Worm (Caenorhabditis elegans) whole organism, L4 larva: ENCODE measurements around the gene gpb-1.

Experiments
- D1046.2 ChIP-seq: fragments of 200-800 bp; sonication (Bioruptor generic); IDR thresholded peaks from 2 replicates; pipeline ENCODE4 v1.3.6; 2022; ENCODE audit warnings: missing genetic modification characterization, missing compliant biosample characterization
- F37D6.2 ChIP-seq: sonication (generic microtip); optimal IDR thresholded peaks from 2 replicates; lab custom pipeline; 2016; ENCODE audit warnings: mild to moderate bottlenecking, missing genetic modification characterization, missing compliant biosample characterization
- F49E8.2 ChIP-seq: sonication (generic microtip); optimal IDR thresholded peaks from 2 replicates; lab custom pipeline; 2016; ENCODE audit warnings: missing compliant biosample characterization, mild to moderate bottlenecking, missing genetic modification characterization, borderline replicate concordance
- R02D3.7 ChIP-seq: fragments of 150-350 bp; sonication (generic microtip); optimal IDR thresholded peaks from 3 replicates; lab custom pipeline; 2014; ENCODE audit warnings: missing biosample characterization, missing genetic modification characterization
- T20F7.1 ChIP-seq: fragments of 200-800 bp; sonication (Bioruptor generic); optimal IDR thresholded peaks from 2 replicates; lab custom pipeline; 2018; ENCODE audit warnings: mild to moderate bottlenecking, missing genetic modification characterization, missing compliant biosample characterization
- T26A8.4 ChIP-seq: fragments of 200-800 bp; sonication (Bioruptor generic); IDR thresholded peaks from 2 replicates; pipeline ENCODE4 v1.3.6; 2022; ENCODE audit warnings: missing genetic modification characterization, missing compliant biosample characterization
- Y105C5A.15 ChIP-seq: fragments of 200-800 bp; sonication (Bioruptor generic); IDR thresholded peaks from 2 replicates; pipeline ENCODE4 v1.3.6; 2022; ENCODE audit warnings: missing genetic modification characterization, missing compliant biosample characterization
- ZK546.5 ChIP-seq, 2 experiments: sonication (generic microtip); optimal IDR thresholded peaks; 2 replicates each; lab custom pipeline; 2017; ENCODE audit warnings: missing biosample characterization in 2 of 2, missing genetic modification characterization in 2 of 2
- aha-1 ChIP-seq: fragments of 150-350 bp; peaks from one replicate; lab custom pipeline; 2014; ENCODE audit warnings: missing biosample characterization, missing genetic modification characterization
- arid-1 ChIP-seq: fragments of 200-800 bp; sonication (Bioruptor generic); conservative IDR thresholded peaks from 2 replicates; pipeline ENCODE4 v1.3.6; 2022; ENCODE audit warnings: missing genetic modification reagents, missing genetic modification characterization, missing compliant biosample characterization
- ceh-20 ChIP-seq: fragments of 200-800 bp; sonication (Bioruptor generic); IDR thresholded peaks from 2 replicates; pipeline ENCODE4 v1.3.6; 2022; ENCODE audit warnings: missing genetic modification reagents, missing genetic modification characterization, missing compliant biosample characterization
- ceh-28 ChIP-seq: fragments of 150-350 bp; optimal IDR thresholded peaks from 2 replicates; lab custom pipeline; 2014; ENCODE audit warnings: missing biosample characterization, missing genetic modification reagents, missing genetic modification characterization
- ceh-32 ChIP-seq: sonication (generic microtip); optimal IDR thresholded peaks from 2 replicates; lab custom pipeline; 2016; ENCODE audit warnings: mild to moderate bottlenecking, missing genetic modification characterization, missing compliant biosample characterization; ENCODE audit not compliant: poor library complexity
- ceh-44 ChIP-seq: fragments of 200-800 bp; sonication (Bioruptor generic); IDR thresholded peaks from 2 replicates; pipeline ENCODE4 v1.3.6; 2022; ENCODE audit warnings: missing genetic modification reagents, missing genetic modification characterization, missing compliant biosample characterization
- cey-2 ChIP-seq: sonication (generic microtip); optimal IDR thresholded peaks from 3 replicates; lab custom pipeline; 2017; ENCODE audit warnings: missing genetic modification characterization, mild to moderate bottlenecking, missing compliant biosample characterization, antibody characterized with exemption, borderline replicate concordance; ENCODE audit not compliant: insufficient read depth
- ctbp-1 ChIP-seq: fragments of 200-800 bp; sonication (Bioruptor generic); IDR thresholded peaks from 2 replicates; pipeline ENCODE4 v1.3.6; 2022; ENCODE audit warnings: missing genetic modification reagents, missing genetic modification characterization, missing compliant biosample characterization
- daf-12 ChIP-seq: fragments of 150-350 bp; optimal IDR thresholded peaks from 2 replicates; lab custom pipeline; 2014; ENCODE audit warnings: missing biosample characterization, missing genetic modification reagents, missing genetic modification characterization
- daf-8 ChIP-seq: fragments of 200-800 bp; sonication (Bioruptor generic); IDR thresholded peaks from 2 replicates; pipeline ENCODE4 v1.3.6; 2022; ENCODE audit warnings: missing genetic modification characterization, missing compliant biosample characterization
- dve-1 ChIP-seq: sonication (generic microtip); optimal IDR thresholded peaks from 2 replicates; lab custom pipeline; 2017; ENCODE audit warnings: antibody characterized with exemption, mild to moderate bottlenecking, missing genetic modification characterization, missing compliant biosample characterization; ENCODE audit not compliant: insufficient read depth
- fkh-10 ChIP-seq: fragments of 150-350 bp; optimal IDR thresholded peaks from 2 replicates; lab custom pipeline; 2014; ENCODE audit warnings: missing biosample characterization, missing genetic modification reagents, missing genetic modification characterization
- fos-1 ChIP-seq: fragments of 150-350 bp; optimal IDR thresholded peaks from 2 replicates; lab custom pipeline; 2014; ENCODE audit warnings: missing biosample characterization, missing genetic modification characterization
- gei-8 ChIP-seq: fragments of 200-800 bp; sonication (Bioruptor generic); optimal IDR thresholded peaks from 2 replicates; lab custom pipeline; 2018; ENCODE audit warnings: mild to moderate bottlenecking, missing genetic modification characterization, missing compliant biosample characterization
- hif-1 ChIP-seq, 2 experiments: sonication (generic microtip); optimal IDR thresholded peaks; 2 replicates each; lab custom pipeline; 2016 to 2017; ENCODE audit warnings: missing compliant biosample characterization in 2 of 2, missing genetic modification characterization in 2 of 2, missing genetic modification reagents in 2 of 2, missing genotype in 2 of 2, mild to moderate bottlenecking in 1 of 2
- hlh-11 ChIP-seq: fragments of 200-800 bp; sonication (Bioruptor generic); optimal IDR thresholded peaks from 2 replicates; lab custom pipeline; 2018; ENCODE audit warnings: mild to moderate bottlenecking, missing genetic modification characterization, missing compliant biosample characterization
- hlh-30 ChIP-seq: sonication (generic microtip); optimal IDR thresholded peaks from 2 replicates; lab custom pipeline; 2017; ENCODE audit warnings: antibody characterized with exemption, mild to moderate bottlenecking, missing genetic modification characterization, missing compliant biosample characterization; ENCODE audit not compliant: insufficient read depth
- hmg-1.1 ChIP-seq: fragments of 200-800 bp; sonication (Bioruptor generic); IDR thresholded peaks from 2 replicates; pipeline ENCODE4 v1.3.6; 2022; ENCODE audit warnings: missing genetic modification reagents, missing genetic modification characterization, missing compliant biosample characterization
- lin-1 ChIP-seq: fragments of 200-800 bp; sonication (Bioruptor generic); IDR thresholded peaks from 2 replicates; pipeline ENCODE4 v1.3.6; 2022; ENCODE audit warnings: missing genetic modification reagents, missing genetic modification characterization, missing compliant biosample characterization
- lin-15B ChIP-seq: fragments of 150-350 bp; sonication (generic microtip); optimal IDR thresholded peaks from 3 replicates; lab custom pipeline; 2014; ENCODE audit warnings: missing biosample characterization, missing genetic modification characterization
- lin-29 ChIP-seq: fragments of 200-800 bp; sonication (Bioruptor generic); IDR thresholded peaks from 2 replicates; pipeline ENCODE4 v1.3.6; 2022; ENCODE audit warnings: missing genetic modification reagents, missing genetic modification characterization, missing compliant biosample characterization
- madf-5 ChIP-seq, 2 experiments: fragments of 200-800 bp; sonication (Bioruptor generic); IDR thresholded peaks; 2 replicates each; pipeline ENCODE4 v1.3.6; 2022; ENCODE audit warnings: missing compliant biosample characterization in 2 of 2, missing genetic modification characterization in 2 of 2
- mdl-1 ChIP-seq, 2 experiments: fragments of 150-350 bp in 1 of 2; sonication (generic microtip) in 1 of 2; optimal IDR thresholded peaks; 2 replicates each; lab custom pipeline; 2014 to 2017; ENCODE audit warnings: missing biosample characterization in 2 of 2, missing genetic modification characterization in 2 of 2
- nhr-111 ChIP-seq: fragments of 200-800 bp; sonication (Bioruptor generic); optimal IDR thresholded peaks from 2 replicates; lab custom pipeline; 2018; ENCODE audit warnings: mild to moderate bottlenecking, missing genetic modification characterization, missing compliant biosample characterization
- nhr-25 ChIP-seq: sonication (generic microtip); optimal IDR thresholded peaks from 2 replicates; lab custom pipeline; 2017; ENCODE audit warnings: missing genetic modification characterization, mild to moderate bottlenecking, missing compliant biosample characterization, antibody characterized with exemption, moderate library complexity, borderline replicate concordance; ENCODE audit not compliant: insufficient read depth
- nhr-28 ChIP-seq: fragments of 150-350 bp; optimal IDR thresholded peaks from 2 replicates; lab custom pipeline; 2014; ENCODE audit warnings: missing biosample characterization, missing genetic modification characterization
- nhr-41 ChIP-seq: fragments of 200-800 bp; sonication (Bioruptor generic); IDR thresholded peaks from 2 replicates; pipeline ENCODE4 v1.3.6; 2022; ENCODE audit warnings: missing genetic modification reagents, missing genetic modification characterization, missing compliant biosample characterization
- nhr-42 ChIP-seq: fragments of 200-800 bp; sonication (Bioruptor generic); IDR thresholded peaks from 2 replicates; pipeline ENCODE4 v1.3.6; 2022; ENCODE audit warnings: missing genetic modification characterization, missing compliant biosample characterization
- pha-4 ChIP-seq, 2 experiments: fragments of 150-350 bp in 1 of 2; fragments of 200-800 bp in 1 of 2; sonication (Bioruptor generic) in 1 of 2; IDR thresholded peaks in 1 of 2; optimal IDR thresholded peaks in 1 of 2; 2 replicates each; pipeline versions ENCODE4 v1.3.6 to Lab custom; 2014 to 2022; ENCODE audit warnings: missing genetic modification characterization in 2 of 2, missing genetic modification reagents in 2 of 2, missing biosample characterization in 1 of 2, missing compliant biosample characterization in 1 of 2
- pqm-1 ChIP-seq: sonication (generic microtip); optimal IDR thresholded peaks from 2 replicates; lab custom pipeline; 2017; ENCODE audit warnings: missing biosample characterization, missing genetic modification characterization
- saeg-2 ChIP-seq: fragments of 200-800 bp; sonication (Bioruptor generic); IDR thresholded peaks from 2 replicates; pipeline ENCODE4 v1.3.6; 2022; ENCODE audit warnings: missing genetic modification reagents, missing genetic modification characterization, missing compliant biosample characterization
- set-16 ChIP-seq: fragments of 200-800 bp; sonication (Bioruptor generic); IDR thresholded peaks from 2 replicates; pipeline ENCODE4 v1.3.6; 2022; ENCODE audit warnings: missing genetic modification reagents, missing genetic modification characterization, missing compliant biosample characterization
- skn-1 ChIP-seq: fragments of 150-350 bp; optimal IDR thresholded peaks from 2 replicates; lab custom pipeline; 2014; ENCODE audit warnings: missing biosample characterization, missing genetic modification characterization
- snpc-1.2 ChIP-seq: fragments of 200-800 bp; sonication (Bioruptor generic); IDR thresholded peaks from 2 replicates; pipeline ENCODE4 v1.3.6; 2022; ENCODE audit warnings: missing genetic modification reagents, missing genetic modification characterization, missing compliant biosample characterization
- spr-1 ChIP-seq: sonication (generic microtip); optimal IDR thresholded peaks from 2 replicates; lab custom pipeline; 2016; ENCODE audit warnings: mild to moderate bottlenecking, missing genetic modification characterization, missing compliant biosample characterization
- tag-97 ChIP-seq: fragments of 200-800 bp; sonication (Bioruptor generic); IDR thresholded peaks from 2 replicates; pipeline ENCODE4 v1.3.6; 2022; ENCODE audit warnings: missing genetic modification characterization, missing compliant biosample characterization
- unc-62 ChIP-seq, 3 experiments: fragments of 150-350 bp in 1 of 3; sonication (generic microtip); optimal IDR thresholded peaks in 2 of 3; peaks in 1 of 3; 1 replicate in 1 of 3; 2 replicates in 2 of 3; lab custom pipeline; 2014 to 2017; ENCODE audit warnings: missing biosample characterization in 3 of 3, missing genetic modification characterization in 3 of 3, missing genetic modification reagents in 3 of 3, missing genotype in 1 of 3
- zag-1 ChIP-seq: fragments of 150-350 bp; optimal IDR thresholded peaks from 2 replicates; lab custom pipeline; 2014; ENCODE audit warnings: missing biosample characterization, missing genetic modification characterization
- zfp-3 ChIP-seq: fragments of 200-800 bp; sonication (Bioruptor generic); conservative IDR thresholded peaks from 2 replicates; pipeline ENCODE4 v1.3.6; 2022; ENCODE audit warnings: missing genetic modification reagents, missing genetic modification characterization, missing compliant biosample characterization
- zip-11 ChIP-seq: fragments of 200-800 bp; sonication (Bioruptor generic); IDR thresholded peaks from 2 replicates; pipeline ENCODE4 v1.3.6; 2022; ENCODE audit warnings: missing genetic modification characterization, missing compliant biosample characterization
- ztf-7 ChIP-seq: fragments of 150-350 bp; optimal IDR thresholded peaks from 2 replicates; lab custom pipeline; 2014; ENCODE audit warnings: missing biosample characterization, missing genetic modification characterization

Gene gpb-1

DNA sequence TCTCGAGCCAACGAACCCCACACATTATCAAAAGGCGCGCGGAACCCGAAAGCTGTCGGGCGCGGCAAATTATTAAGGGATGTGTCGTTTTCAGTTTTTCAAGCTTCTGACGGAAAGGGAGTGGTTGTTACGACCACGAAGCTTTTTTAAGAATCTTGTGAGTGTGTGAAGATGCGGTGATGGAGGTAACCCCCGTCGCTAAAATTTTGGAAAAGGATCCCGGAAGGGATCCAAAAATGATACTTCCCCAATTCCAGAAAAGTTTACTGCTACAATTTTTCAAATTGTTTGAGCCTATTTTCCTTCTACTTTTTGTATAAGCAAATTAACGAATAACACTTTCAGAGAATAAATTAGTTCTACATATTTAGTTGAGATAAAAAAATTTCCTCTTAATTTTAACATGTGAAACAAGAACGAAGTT is 8.3 kb upstream of the gpb-1 start:
- TF ChIP-seq ztf-7 (peak; percentile 66), zip-11 (GFP tag; lab: Robert Waterston, UW) (no peak), ceh-28 (tag; lab: Kevin White, UChicago) (no peak), gei-8 (GFP tag; lab: Kevin White, UChicago) (no peak), tag-97 (GFP tag; lab: Robert Waterston, UW) (0 out of 2 replicates have a peak, but pooled peaks have one; percentile 37), spr-1 (peak; percentile 37), ceh-32 (tag; lab: Kevin White, UChicago) (peak; percentile 51), daf-8 (no peak), cey-2 (tag; lab: Kevin White, UChicago) (no peak), F49E8.2 (tag; lab: Kevin White, UChicago) (no peak), hmg-1.1 (peak; percentile 79), fkh-10 (GFP tag; lab: Kevin White, UChicago) (no peak), lin-15B (tag; lab: Kevin White, UChicago) (no peak), R02D3.7 (tag; lab: Kevin White, UChicago) (no peak), lin-29 (no peak; the same call in 1 of the 2 replicates), arid-1 (0 out of 2 replicates have a peak, but pooled peaks have one; percentile 49), set-16 (no peak), zfp-3 (GFP tag; lab: Robert Waterston, UW) (peak; percentile 99), ceh-44 (GFP tag; lab: Robert Waterston, UW) (peak; percentile 65), nhr-42 (GFP tag; lab: Robert Waterston, UW) (peak; percentile 76; the same call in 1 of the 2 replicates), ctbp-1 (peak; percentile 92), nhr-25 (tag; lab: Kevin White, UChicago) (no peak), D1046.2 (GFP tag; lab: Robert Waterston, UW) (0 out of 2 replicates have a peak, but pooled peaks have one; percentile 40), dve-1 (tag; lab: Kevin White, UChicago) (peak; percentile 91), hlh-30 (tag; lab: Kevin White, UChicago) (peak; percentile 35), pqm-1 (tag; lab: Kevin White, UChicago) (no peak), fos-1 (tag; lab: Kevin White, UChicago) (no peak), saeg-2 (GFP tag; lab: Robert Waterston, UW) (peak; percentile 80; the same call in 1 of the 2 replicates), unc-62 (GFP tag; optimal IDR thresholded peaks at IDR 0.05 in 1 of 2; lab: Kevin White, UChicago) (no peak), unc-62 (tag; optimal IDR thresholded peaks at IDR 0.05; lab: Kevin White, UChicago) (no peak), snpc-1.2 (GFP tag; lab: Robert Waterston, UW) (peak; percentile 81), T20F7.1 (GFP tag; lab: Kevin White, UChicago) (peak; percentile 57), madf-5 (GFP tag; IDR thresholded peaks at IDR 0.05; lab: Robert Waterston, UW) (peak; percentile 21 to 78; a peak in 2 of 4 replicates), daf-12 (tag; lab: Kevin White, UChicago) (no peak), skn-1 (no peak), zag-1 (no peak), pha-4 (GFP tag; IDR thresholded peaks at IDR 0.05; lab: Robert Waterston, UW) (peak; percentile 87), pha-4 (tag; optimal IDR thresholded peaks at IDR 0.05; lab: Kevin White, UChicago) (peak; percentile 75), nhr-111 (GFP tag; lab: Kevin White, UChicago) (no peak), T26A8.4 (GFP tag; lab: Robert Waterston, UW) (peak; percentile 87), nhr-28 (tag; lab: Kevin White, UChicago) (no peak), aha-1 (tag; lab: Kevin White, UChicago) (peak; percentile 99), ceh-20 (GFP tag; lab: Robert Waterston, UW) (0 out of 2 replicates have a peak, but pooled peaks have one; percentile 46), hlh-11 (tag; lab: Kevin White, UChicago) (peak; percentile 55), ZK546.5 (tag; optimal IDR thresholded peaks at IDR 0.05; lab: Kevin White, UChicago) (no peak), lin-1 (GFP tag; lab: Robert Waterston, UW) (peak; percentile 88), hif-1 (tag; optimal IDR thresholded peaks at IDR 0.05; lab: Kevin White, UChicago) (no peak), Y105C5A.15 (GFP tag; lab: Robert Waterston, UW) (no peak), nhr-41 (peak; percentile 89), mdl-1 (tag; optimal IDR thresholded peaks at IDR 0.05; lab: Kevin White, UChicago) (no peak), F37D6.2 (tag; lab: Kevin White, UChicago) (no peak)
